Worm (Caenorhabditis elegans) whole organism, L4/young adult: ENCODE results near the gene clh-5.

Experiments used
- W03F9.2 ChIP-seq: fragments of 150-350 bp; optimal IDR thresholded peaks from 2 replicates; lab custom pipeline; 2014; ENCODE audit warnings: missing biosample characterization, missing genetic modification characterization
- him-1 ChIP-seq: sonication (generic microtip); optimal IDR thresholded peaks from 2 replicates; lab custom pipeline; 2016; ENCODE audit warnings: missing genotype, missing genetic modification reagents, missing genetic modification characterization, missing compliant biosample characterization

ce11 chrII:9092910-9093309 lies 5.5 kb downstream of the clh-5 start:
- no peak for TF ChIP-seq him-1 (tag; lab: Kevin White, UChicago)
- TF ChIP-seq W03F9.2 (tag; lab: Kevin White, UChicago), result no peak
